Worm (Caenorhabditis elegans) whole organism, L1 larva: Measurements from ENCODE around the gene C05B5.2.

ENCODE experiments used
- C04F5.9 ChIP-seq: sonication (generic microtip); optimal IDR thresholded peaks from 2 replicates; lab custom pipeline; 2016; ENCODE audit warnings: missing genetic modification characterization, missing compliant biosample characterization
- alr-1 ChIP-seq: fragments of 200-800 bp; sonication (Bioruptor generic); optimal IDR thresholded peaks from 2 replicates; lab custom pipeline; 2018; ENCODE audit warnings: borderline replicate concordance, mild to moderate bottlenecking, missing genetic modification characterization, missing compliant biosample characterization
- aly-2 ChIP-seq: fragments of 150-350 bp; optimal IDR thresholded peaks from 2 replicates; lab custom pipeline; 2014; ENCODE audit warnings: missing biosample characterization, missing genetic modification characterization
- ama-1 ChIP-seq: fragments of 150-350 bp; optimal IDR thresholded peaks from 2 replicates; lab custom pipeline; 2014
- blmp-1 ChIP-seq: fragments of 150-350 bp; optimal IDR thresholded peaks from 2 replicates; lab custom pipeline; 2014; ENCODE audit warnings: missing biosample characterization, missing genetic modification characterization
- ceh-63 ChIP-seq: fragments of 200-800 bp; sonication (Bioruptor generic); optimal IDR thresholded peaks from 2 replicates; lab custom pipeline; 2018; ENCODE audit warnings: mild to moderate bottlenecking, missing genetic modification characterization, missing compliant biosample characterization
- ceh-88 ChIP-seq: fragments of 200-800 bp; sonication (Bioruptor generic); IDR thresholded peaks from 2 replicates; pipeline ENCODE4 v1.3.6; 2022; ENCODE audit warnings: missing genetic modification characterization, missing compliant biosample characterization
- dpl-1 ChIP-seq, 3 experiments: fragments of 150-350 bp in 2 of 3; sonication (generic microtip) in 1 of 3; optimal IDR thresholded peaks; 2 replicates each; lab custom pipeline; 2014 to 2017; ENCODE audit warnings: missing biosample characterization in 3 of 3, missing genetic modification characterization in 3 of 3, missing genetic modification reagents in 3 of 3
- efl-1 ChIP-seq, 4 experiments: fragments of 150-350 bp; optimal IDR thresholded peaks in 3 of 4; peaks in 1 of 4; 1 replicate in 1 of 4; 2 replicates in 3 of 4; lab custom pipeline; 2014; ENCODE audit warnings: missing biosample characterization in 2 of 4, missing genetic modification characterization in 2 of 4, missing genetic modification reagents in 2 of 4
- efl-3 ChIP-seq: fragments of 200-800 bp; sonication (Bioruptor generic); optimal IDR thresholded peaks from 2 replicates; lab custom pipeline; 2018; ENCODE audit warnings: mild to moderate bottlenecking, missing genetic modification characterization, missing compliant biosample characterization
- egl-27 ChIP-seq, 2 experiments: fragments of 150-350 bp in 1 of 2; sonication (generic microtip); optimal IDR thresholded peaks; 3 replicates each; lab custom pipeline; 2017 to 2018; ENCODE audit warnings: missing biosample characterization in 2 of 2, missing genetic modification characterization in 2 of 2, missing genetic modification reagents in 2 of 2
- elt-2 ChIP-seq: sonication (generic microtip); optimal IDR thresholded peaks from 2 replicates; lab custom pipeline; 2016; ENCODE audit warnings: missing genetic modification characterization, mild to moderate bottlenecking, inconsistent platforms, missing compliant biosample characterization, missing genetic modification reagents
- elt-3 ChIP-seq, 6 experiments: fragments of 150-350 bp in 1 of 6; sonication (generic microtip); optimal IDR thresholded peaks; 2 replicates each; lab custom pipeline; 2017 to 2018; ENCODE audit warnings: missing biosample characterization in 6 of 6, missing genetic modification characterization in 6 of 6, inconsistent platforms in 1 of 6
- fkh-8 ChIP-seq: sonication (generic microtip); optimal IDR thresholded peaks from 2 replicates; lab custom pipeline; 2016; ENCODE audit warnings: mild to moderate bottlenecking, missing genetic modification characterization, missing compliant biosample characterization
- lin-14 ChIP-seq: fragments of 200-800 bp; sonication (Bioruptor generic); optimal IDR thresholded peaks from 2 replicates; lab custom pipeline; 2018; ENCODE audit warnings: mild to moderate bottlenecking, missing genetic modification characterization, moderate library complexity, missing compliant biosample characterization
- lin-35 ChIP-seq, 2 experiments: fragments of 150-350 bp; optimal IDR thresholded peaks; 2 replicates each; lab custom pipeline; 2014; ENCODE audit warnings: missing biosample characterization in 2 of 2, missing genetic modification characterization in 2 of 2, missing genetic modification reagents in 2 of 2
- lin-39 ChIP-seq: fragments of 150-350 bp; optimal IDR thresholded peaks from 2 replicates; lab custom pipeline; 2014; ENCODE audit warnings: missing biosample characterization, missing genetic modification reagents, missing genetic modification characterization
- lsy-2 ChIP-seq, 2 experiments: fragments of 150-350 bp; optimal IDR thresholded peaks; 2 replicates each; lab custom pipeline; 2014; ENCODE audit warnings: missing biosample characterization in 2 of 2, missing genetic modification characterization in 2 of 2
- mdl-1 ChIP-seq, 2 experiments: fragments of 150-350 bp; optimal IDR thresholded peaks; 2 replicates each; lab custom pipeline; 2014 to 2017; ENCODE audit warnings: missing biosample characterization in 2 of 2, missing genetic modification characterization in 2 of 2, inconsistent platforms in 1 of 2
- mep-1 ChIP-seq: fragments of 150-350 bp; optimal IDR thresholded peaks from 2 replicates; lab custom pipeline; 2014; ENCODE audit warnings: missing biosample characterization, missing genetic modification characterization
- nhr-11 ChIP-seq: fragments of 150-350 bp; optimal IDR thresholded peaks from 2 replicates; lab custom pipeline; 2014; ENCODE audit warnings: missing biosample characterization, missing genetic modification characterization
- nhr-237 ChIP-seq: fragments of 150-350 bp; optimal IDR thresholded peaks from 2 replicates; lab custom pipeline; 2014; ENCODE audit warnings: missing biosample characterization, missing genetic modification characterization
- nhr-71 ChIP-seq: sonication (generic microtip); optimal IDR thresholded peaks from 2 replicates; lab custom pipeline; 2016; ENCODE audit warnings: mild to moderate bottlenecking, missing genetic modification characterization, moderate library complexity, missing compliant biosample characterization
- nhr-77 ChIP-seq: fragments of 150-350 bp; optimal IDR thresholded peaks from 2 replicates; lab custom pipeline; 2014; ENCODE audit warnings: missing biosample characterization, missing genetic modification characterization
- nhr-85 ChIP-seq: sonication (generic microtip); peaks from one replicate; lab custom pipeline; 2016; ENCODE audit warnings: missing genetic modification characterization, inconsistent platforms, missing compliant biosample characterization
- pqm-1 ChIP-seq: sonication (generic microtip); optimal IDR thresholded peaks from 3 replicates; lab custom pipeline; 2017; ENCODE audit warnings: missing biosample characterization, missing genetic modification characterization
- rnt-1 ChIP-seq: sonication (generic microtip); optimal IDR thresholded peaks from 2 replicates; lab custom pipeline; 2016; ENCODE audit warnings: mild to moderate bottlenecking, missing genetic modification characterization, moderate library complexity, missing compliant biosample characterization
- skn-1 ChIP-seq: fragments of 150-350 bp; optimal IDR thresholded peaks from 2 replicates; lab custom pipeline; 2014; ENCODE audit warnings: missing biosample characterization, missing genetic modification characterization
- sox-4 ChIP-seq: sonication (generic microtip); optimal IDR thresholded peaks from 2 replicates; lab custom pipeline; 2016; ENCODE audit warnings: missing genetic modification characterization, missing compliant biosample characterization
- sptf-1 ChIP-seq: fragments of 150-350 bp; optimal IDR thresholded peaks from 2 replicates; lab custom pipeline; 2014; ENCODE audit warnings: missing biosample characterization, missing genetic modification characterization
- tbx-2 ChIP-seq: sonication (generic microtip); optimal IDR thresholded peaks from 2 replicates; lab custom pipeline; 2016; ENCODE audit warnings: missing genetic modification characterization, missing compliant biosample characterization
- unc-130 ChIP-seq: fragments of 150-350 bp; optimal IDR thresholded peaks from 2 replicates; lab custom pipeline; 2017; ENCODE audit warnings: missing biosample characterization, missing genetic modification characterization, inconsistent platforms
- unc-30 ChIP-seq: sonication (generic microtip); optimal IDR thresholded peaks from 2 replicates; lab custom pipeline; 2017; ENCODE audit warnings: missing biosample characterization, missing genetic modification characterization
- zip-4 ChIP-seq: fragments of 200-800 bp; sonication (Bioruptor generic); optimal IDR thresholded peaks from 2 replicates; lab custom pipeline; 2018; ENCODE audit warnings: mild to moderate bottlenecking, missing genetic modification characterization, moderate library complexity, missing compliant biosample characterization
- ztf-11 ChIP-seq, 2 experiments: sonication (generic microtip); optimal IDR thresholded peaks; 2 replicates each; lab custom pipeline; 2016 to 2017; ENCODE audit warnings: missing genetic modification characterization in 2 of 2, missing biosample characterization in 1 of 2, missing compliant biosample characterization in 1 of 2

The C05B5.2 gene

ce11 chrIII:9993535-9993934, 6.8 kb downstream of the C05B5.2 start, which contains the start of gene C05B5.4:
TSS of gene C05B5.4 (plus strand) at chrIII:9993885.
- TF ChIP-seq aly-2 (no peak), efl-3 (GFP tag; lab: Kevin White, UChicago) (no peak), efl-1 (optimal IDR thresholded peaks at IDR 0.05; lab: Kevin White, UChicago) (no peak), efl-1 (GFP tag; optimal IDR thresholded peaks at IDR 0.05 in 1 of 2; lab: Kevin White, UChicago) (no peak), tbx-2 (tag; lab: Kevin White, UChicago) (no peak), lin-35 (GFP tag; optimal IDR thresholded peaks at IDR 0.05; lab: Kevin White, UChicago) (no peak), ceh-88 (no peak), skn-1 (no peak), lsy-2 (tag; optimal IDR thresholded peaks at IDR 0.05; lab: Kevin White, UChicago) (no peak), mdl-1 (tag; optimal IDR thresholded peaks at IDR 0.05; lab: Kevin White, UChicago) (no peak), egl-27 (tag; optimal IDR thresholded peaks at IDR 0.05; lab: Kevin White, UChicago) (no peak), zip-4 (no peak), C04F5.9 (tag; lab: Kevin White, UChicago) (no peak), lin-39 (tag; lab: Kevin White, UChicago) (no peak), pqm-1 (tag; lab: Kevin White, UChicago) (no peak), ama-1 (no peak), ztf-11 (tag; optimal IDR thresholded peaks at IDR 0.05; lab: Kevin White, UChicago) (no peak)
- TF ChIP-seq, all 84 proteins: peak for 0

- peak; percentile 74 for TF ChIP-seq lin-14 (GFP tag; lab: Kevin White, UChicago)
- TF ChIP-seq alr-1 (tag; lab: Kevin White, UChicago): no peak
- TF ChIP-seq blmp-1: peak; percentile 82
- TF ChIP-seq unc-30 (tag; lab: Kevin White, UChicago): no peak
- TF ChIP-seq mep-1 (tag; lab: Kevin White, UChicago): peak; percentile 3
- no peak for TF ChIP-seq ceh-88
- peak; percentile 14 for TF ChIP-seq rnt-1 (tag; lab: Kevin White, UChicago)
- TF ChIP-seq nhr-237 (tag; lab: Kevin White, UChicago): no peak
- no peak for TF ChIP-seq nhr-11 (tag; lab: Kevin White, UChicago)
- no peak for TF ChIP-seq lsy-2 (tag; optimal IDR thresholded peaks at IDR 0.05; lab: Kevin White, UChicago)
These were observed 9.0 kb downstream of the C05B5.2 start for ce11 chrIII:9991324-9991723.

- TF ChIP-seq lsy-2 (tag; optimal IDR thresholded peaks at IDR 0.05; lab: Kevin White, UChicago) (no peak), tbx-2 (tag; lab: Kevin White, UChicago) (no peak), nhr-85 (tag; lab: Kevin White, UChicago) (no peak), elt-3 (tag; optimal IDR thresholded peaks at IDR 0.05; lab: Kevin White, UChicago) (no peak), elt-2 (no peak), dpl-1 (GFP tag; optimal IDR thresholded peaks at IDR 0.05; lab: Kevin White, UChicago) (no peak), skn-1 (no peak), sox-4 (tag; lab: Kevin White, UChicago) (no peak), nhr-237 (tag; lab: Kevin White, UChicago) (no peak), ceh-63 (GFP tag; lab: Kevin White, UChicago) (no peak), alr-1 (tag; lab: Kevin White, UChicago) (no peak), unc-130 (tag; lab: Kevin White, UChicago) (no peak), sptf-1 (tag; lab: Kevin White, UChicago) (no peak), fkh-8 (tag; lab: Kevin White, UChicago) (no peak), rnt-1 (tag; lab: Kevin White, UChicago) (no peak), nhr-71 (no peak), ceh-88 (no peak)
These were observed 12.0 kb downstream of the C05B5.2 start, which contains the start of gene C05B5.1 for ce11 chrIII:9988352-9988751. TSS of gene C05B5.1 (minus strand) at chrIII:9988452.

ce11 chrIII:9986827-9987429, 13.4 kb downstream of the C05B5.2 start, which contains the start of gene C05B5.12:
TSS of gene C05B5.12 (plus strand) at chrIII:9987379.
- TF ChIP-seq lin-14 (GFP tag; lab: Kevin White, UChicago) (peak; percentile 52), nhr-77 (tag; lab: Kevin White, UChicago) (no peak), rnt-1 (tag; lab: Kevin White, UChicago) (peak; percentile 46), C04F5.9 (tag; lab: Kevin White, UChicago) (no peak)
